Fruit fly (Drosophila melanogaster) Kc167 (cell line): Measurements from ENCODE around the gene ArfGAP1.

ENCODE experiments used
- Myc ChIP-seq: fragments of >200 bp; optimal IDR thresholded peaks from 2 replicates; lab custom pipeline; 2017; ENCODE audit warnings: missing external identifiers
- Sin3A ChIP-seq: fragments of >200 bp; optimal IDR thresholded peaks from 2 replicates; lab custom pipeline; 2018; ENCODE audit warnings: missing external identifiers
- h ChIP-seq: fragments of >200 bp; optimal IDR thresholded peaks from 3 replicates; lab custom pipeline; 2018; ENCODE audit warnings: missing external identifiers
- insv ChIP-seq: fragments of >200 bp; optimal IDR thresholded peaks from 3 replicates; lab custom pipeline; 2018; ENCODE audit warnings: missing external identifiers
- psq ChIP-seq: fragments of >200 bp; optimal IDR thresholded peaks from 2 replicates; lab custom pipeline; 2017; ENCODE audit warnings: missing external identifiers
- ttk ChIP-seq: sonication (Bioruptor generic); optimal IDR thresholded peaks from 2 replicates; lab custom pipeline; 2017; ENCODE audit warnings: missing external identifiers

Gene ArfGAP1

DNA sequence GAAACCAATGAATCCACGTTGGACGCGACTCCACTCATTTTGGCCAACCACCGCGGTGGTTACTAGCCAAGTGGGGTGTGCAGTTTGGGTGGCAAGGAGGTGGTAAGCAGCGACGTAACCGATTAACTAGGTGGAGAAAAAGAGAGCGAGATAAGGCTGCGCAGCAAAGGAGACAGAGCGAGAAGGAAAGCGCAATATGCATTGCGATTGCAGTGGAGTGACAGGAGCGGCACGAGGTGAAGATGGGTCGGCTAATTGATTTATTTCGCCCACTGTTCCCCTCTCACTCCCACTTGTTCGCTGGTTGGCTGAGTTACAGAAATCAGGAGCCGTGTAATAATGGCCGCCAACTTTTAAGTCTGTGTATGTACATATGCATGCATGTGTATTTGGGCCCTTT is 16.3 kb upstream of the ArfGAP1 start:
- TF ChIP-seq Sin3A (lab: Kevin White, UChicago) (no peak), ttk (lab: Kevin White, UChicago) (no peak), insv (no peak), psq (lab: Kevin White, UChicago) (no peak), h (lab: Kevin White, UChicago) (no peak), Myc (no peak)

DNA sequence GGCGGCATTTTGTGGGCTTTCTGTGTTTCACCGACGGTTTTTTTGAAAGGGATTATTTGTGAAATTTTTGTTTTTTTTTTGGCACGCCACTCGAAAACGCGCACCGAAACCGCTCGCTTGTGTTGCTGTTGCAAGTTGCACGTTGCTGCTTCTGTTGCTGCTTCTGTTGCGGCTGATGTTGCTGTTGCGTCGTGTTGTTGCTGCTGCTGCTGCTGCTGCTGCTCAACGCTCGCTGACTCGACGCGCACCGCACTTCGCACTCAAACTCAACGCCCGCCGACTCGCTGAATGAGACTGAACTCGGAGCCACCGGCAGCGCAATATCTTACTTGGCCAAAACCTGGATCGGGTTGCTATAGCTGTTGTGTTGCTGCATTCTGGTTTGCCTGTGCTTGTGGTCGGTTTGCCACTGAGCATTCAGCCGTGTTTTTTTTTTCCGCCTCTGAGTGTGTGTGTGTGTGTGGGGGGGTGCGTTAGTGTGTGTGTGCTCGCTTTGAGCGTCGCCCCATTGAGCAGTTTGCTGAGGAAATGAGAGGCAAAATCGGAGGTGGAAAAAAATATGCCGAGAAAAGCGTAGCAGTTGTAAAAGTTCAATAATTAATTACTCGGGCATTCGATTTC is 15.1 kb upstream of the ArfGAP1 start, which contains the start of gene toe:
TSS of gene toe (minus strand) at position 277 of the 621 bp plus-strand sequence.
- TF ChIP-seq Myc: no peak
- no peak for TF ChIP-seq h (lab: Kevin White, UChicago)
- TF ChIP-seq insv: no peak
- no peak for TF ChIP-seq Sin3A (lab: Kevin White, UChicago)
- no peak for TF ChIP-seq ttk (lab: Kevin White, UChicago)
- TF ChIP-seq psq (lab: Kevin White, UChicago): no peak

dm6 chr3L:12420437-12420836 is 3.1 kb upstream of the ArfGAP1 start:
- TF ChIP-seq insv (no peak), Sin3A (lab: Kevin White, UChicago) (no peak)

DNA sequence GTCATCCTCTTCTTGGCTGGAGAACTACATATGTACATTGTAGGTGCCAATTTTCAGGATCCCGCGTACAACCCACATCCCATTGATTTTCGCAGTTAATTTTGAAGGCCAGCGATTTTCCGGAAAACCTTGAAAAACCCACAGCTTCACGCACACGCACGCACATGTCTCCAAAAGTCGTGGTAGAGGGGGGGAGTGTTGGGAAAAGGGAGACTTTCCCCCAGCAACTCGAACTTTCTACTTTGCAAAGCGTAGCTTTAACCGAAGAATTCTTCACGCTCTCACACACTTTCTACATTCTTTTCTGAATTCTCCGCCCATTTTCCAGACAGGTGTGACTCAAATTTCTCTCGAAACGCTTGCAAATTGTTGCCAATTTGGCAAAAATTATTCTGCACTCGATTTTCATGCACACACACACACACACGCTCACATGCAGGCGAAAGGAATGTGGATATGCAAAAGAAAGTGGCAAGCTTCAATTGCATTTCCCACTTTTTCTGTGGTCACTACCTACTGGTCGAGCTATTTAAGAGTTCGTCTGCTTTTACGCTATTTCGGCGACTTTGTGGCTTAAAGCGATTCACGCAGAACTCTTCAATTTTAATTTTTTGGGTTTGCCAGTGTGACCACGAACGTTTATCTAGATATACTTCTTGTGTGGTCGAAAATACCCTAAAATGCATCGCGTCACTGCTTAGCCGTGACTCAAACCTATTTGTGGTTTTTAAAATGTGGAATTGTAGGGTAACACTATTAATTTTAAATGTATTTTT is 3.0 kb downstream of the ArfGAP1 start, which contains the start of gene SCaMC:
TSS of gene SCaMC (minus strand) at position 654 of the 776 bp plus-strand sequence.
- TF ChIP-seq ttk (lab: Kevin White, UChicago) (no peak), Sin3A (lab: Kevin White, UChicago) (no peak)

- TF ChIP-seq Myc (no peak), h (lab: Kevin White, UChicago) (no peak), Sin3A (lab: Kevin White, UChicago) (no peak), ttk (lab: Kevin White, UChicago) (no peak), psq (lab: Kevin White, UChicago) (no peak), insv (no peak)
Measured at dm6 chr3L:12411214-12411685, 6.1 kb downstream of the ArfGAP1 start.

dm6 chr3L:12410472-12411213 is 6.7 kb downstream of the ArfGAP1 start:
- TF ChIP-seq insv: no peak

DNA sequence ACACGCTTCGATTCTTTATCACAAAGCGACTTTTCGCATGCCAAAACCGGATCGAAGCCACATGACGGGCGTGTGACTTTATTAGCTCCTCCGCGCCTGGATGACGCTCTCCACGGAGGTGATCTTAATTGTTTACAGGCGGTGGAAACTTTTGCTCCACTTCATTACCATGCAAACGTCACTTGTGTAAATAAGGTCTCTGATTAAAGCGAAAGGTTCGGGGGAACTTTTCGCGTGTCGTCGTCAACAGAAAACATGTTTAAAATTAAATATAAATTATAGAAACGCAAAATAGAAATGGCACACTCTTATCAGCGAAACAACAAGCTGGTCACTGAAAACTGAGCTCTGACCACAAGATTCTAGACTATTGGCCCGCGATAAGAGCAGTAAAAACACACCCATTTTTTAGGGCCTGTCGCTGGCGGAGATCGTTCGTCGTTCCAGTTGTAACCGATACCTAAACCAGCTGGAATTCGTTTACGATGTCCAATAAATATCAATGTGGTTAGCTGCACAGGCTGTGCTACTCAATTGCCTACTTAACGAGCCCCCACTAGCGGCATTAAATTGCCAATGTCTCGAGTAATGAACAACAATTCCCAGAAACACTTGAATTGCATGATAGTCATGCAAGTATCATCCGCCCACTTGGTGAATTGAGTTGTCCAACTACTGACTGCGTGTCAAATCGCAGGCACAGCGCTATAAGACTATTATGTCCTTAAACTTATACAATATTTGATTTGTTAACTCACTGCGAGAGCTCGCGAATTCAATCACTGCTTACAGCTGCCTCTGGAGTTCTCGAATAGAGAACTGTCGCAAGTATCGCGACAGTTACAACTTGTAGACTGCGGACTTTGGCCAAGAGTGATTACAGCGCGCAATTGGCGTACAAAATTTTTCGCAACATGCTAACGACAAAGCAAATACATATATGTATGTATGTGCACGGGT is 7.8 kb downstream of the ArfGAP1 start:
- TF ChIP-seq h (lab: Kevin White, UChicago) (no peak), insv (no peak), psq (lab: Kevin White, UChicago) (no peak), ttk (lab: Kevin White, UChicago) (no peak), Myc (no peak), Sin3A (lab: Kevin White, UChicago) (no peak)

- no peak for TF ChIP-seq Sin3A (lab: Kevin White, UChicago)
- TF ChIP-seq insv: no peak
Measured at dm6 chr3L:12408513-12409320, 8.7 kb downstream of the ArfGAP1 start.

DNA sequence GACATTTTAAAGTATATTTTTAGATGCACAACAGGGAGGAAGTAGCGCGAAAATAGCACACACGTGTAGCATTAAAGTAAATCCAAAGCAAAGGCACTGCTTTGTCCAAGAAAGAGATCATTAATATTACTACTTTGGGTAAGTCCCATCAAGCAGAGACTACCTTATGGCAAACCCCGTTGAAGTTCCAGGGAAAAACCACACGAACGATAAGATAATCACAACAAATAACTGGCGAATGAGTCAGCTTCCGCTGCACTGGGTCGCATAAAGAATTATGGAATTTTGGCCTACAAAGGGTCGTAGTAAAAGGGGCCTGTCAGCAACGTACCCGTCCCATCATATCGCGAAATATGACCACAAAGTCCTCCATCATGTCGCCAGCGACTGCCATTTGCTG is 9.6 kb downstream of the ArfGAP1 start:
- TF ChIP-seq ttk (lab: Kevin White, UChicago): no peak

DNA sequence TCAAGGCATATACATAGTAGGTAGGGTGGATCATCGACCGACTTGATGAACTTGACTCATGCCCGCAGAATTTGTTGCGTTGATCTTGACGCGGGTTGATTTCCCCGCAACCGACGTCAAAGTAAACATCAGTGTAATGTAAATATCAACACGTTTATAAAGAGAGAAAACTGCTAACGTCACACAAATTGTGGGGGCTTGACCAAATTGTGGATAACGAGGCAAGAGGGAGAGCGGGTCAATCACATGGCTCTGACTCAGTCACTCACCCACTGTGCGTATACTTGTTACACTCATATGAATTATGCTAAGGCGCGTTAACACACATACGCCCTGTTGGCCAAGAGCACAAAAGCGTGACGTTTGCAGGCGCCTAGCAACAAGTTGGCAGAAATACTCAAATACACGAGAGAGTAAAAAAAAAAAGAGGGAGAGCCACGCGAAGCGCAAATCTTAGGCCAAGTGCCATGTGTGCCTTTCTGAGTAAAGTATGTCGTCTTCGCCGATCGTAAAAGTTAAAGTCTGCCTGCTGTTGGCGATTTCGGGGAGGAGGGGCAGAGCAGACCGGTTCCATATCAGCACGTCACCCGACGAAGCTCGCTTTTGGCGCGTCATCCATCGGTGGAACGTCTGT is 10.3 kb downstream of the ArfGAP1 start:
- TF ChIP-seq Sin3A (lab: Kevin White, UChicago) (no peak), Myc (no peak), ttk (lab: Kevin White, UChicago) (no peak), psq (lab: Kevin White, UChicago) (no peak), h (lab: Kevin White, UChicago) (no peak), insv (no peak)
